Fruit fly (Drosophila melanogaster) whole organism, embryonic: Measurements from ENCODE around the gene Mst84Dd.

Experiments used
- B-H1 ChIP-seq: fragments of 200-800 bp; sonication (Bioruptor generic); IDR thresholded peaks from 3 replicates; pipeline ENCODE4 v1.3.6; 2022; ENCODE audit warnings: missing biosample characterization, missing genetic modification characterization
- Blimp-1 ChIP-seq: fragments of 200-800 bp; sonication (Bioruptor generic); optimal IDR thresholded peaks from 3 replicates; lab custom pipeline; 2018; ENCODE audit warnings: missing biosample characterization, missing genetic modification characterization, mild to moderate bottlenecking, moderate library complexity, missing genetic modification reagents
- CG10209 ChIP-seq: fragments of 200-800 bp; sonication (Bioruptor generic); optimal IDR thresholded peaks from 3 replicates; lab custom pipeline; 2017; ENCODE audit warnings: missing biosample characterization, mild to moderate bottlenecking, missing genetic modification characterization, missing genetic modification reagents
- CG10431 ChIP-seq: fragments of 200-800 bp; sonication (Bioruptor generic); optimal IDR thresholded peaks from 3 replicates; lab custom pipeline; 2018; ENCODE audit warnings: missing biosample characterization, mild to moderate bottlenecking, missing genetic modification characterization
- CG11504 ChIP-seq: fragments of 200-800 bp; sonication (Bioruptor generic); optimal IDR thresholded peaks from 3 replicates; lab custom pipeline; 2019; ENCODE audit warnings: missing biosample characterization, mild to moderate bottlenecking, missing genetic modification characterization, moderate library complexity
- CG11695 ChIP-seq: fragments of 200-800 bp; sonication (Bioruptor generic); IDR thresholded peaks from 3 replicates; pipeline ENCODE4 v1.3.6; 2022; ENCODE audit warnings: missing biosample characterization, missing genetic modification characterization
- CG1233 ChIP-seq: fragments of 200-800 bp; sonication (Bioruptor generic); optimal IDR thresholded peaks from 4 replicates; lab custom pipeline; 2018; ENCODE audit warnings: missing biosample characterization, mild to moderate bottlenecking, missing genetic modification characterization
- CG13424 ChIP-seq: fragments of 200-800 bp; sonication (Bioruptor generic); optimal IDR thresholded peaks from 2 replicates; lab custom pipeline; 2019; ENCODE audit warnings: missing biosample characterization, mild to moderate bottlenecking, missing genetic modification characterization, moderate library complexity
- CG14710 ChIP-seq: fragments of 200-800 bp; sonication (Bioruptor generic); optimal IDR thresholded peaks from 3 replicates; lab custom pipeline; 2019; ENCODE audit warnings: missing biosample characterization, mild to moderate bottlenecking, missing genetic modification characterization, moderate library complexity
- CG1603 ChIP-seq: fragments of 200-800 bp; sonication (Bioruptor generic); optimal IDR thresholded peaks from 2 replicates; lab custom pipeline; 2019; ENCODE audit warnings: missing biosample characterization, mild to moderate bottlenecking, missing genetic modification characterization, moderate library complexity
- CG17385 ChIP-seq: fragments of 200-800 bp; sonication (Bioruptor generic); optimal IDR thresholded peaks from 3 replicates; lab custom pipeline; 2018; ENCODE audit warnings: missing biosample characterization, mild to moderate bottlenecking, missing genetic modification characterization
- CG17802 ChIP-seq: fragments of 200-800 bp; sonication (Bioruptor generic); optimal IDR thresholded peaks from 2 replicates; lab custom pipeline; 2018; ENCODE audit warnings: missing biosample characterization, mild to moderate bottlenecking, missing genetic modification characterization, moderate library complexity
- CG2678 ChIP-seq: fragments of 200-800 bp; sonication (Bioruptor generic); optimal IDR thresholded peaks from 3 replicates; lab custom pipeline; 2019; ENCODE audit warnings: missing biosample characterization, mild to moderate bottlenecking, missing genetic modification characterization, moderate library complexity
- CG30403 ChIP-seq: fragments of 200-800 bp; sonication (Bioruptor generic); optimal IDR thresholded peaks from 3 replicates; lab custom pipeline; 2016; ENCODE audit warnings: missing biosample characterization, missing genetic modification characterization
- CG31365 ChIP-seq: fragments of 200-800 bp; sonication (Bioruptor generic); optimal IDR thresholded peaks from 2 replicates; lab custom pipeline; 2018; ENCODE audit warnings: missing biosample characterization, mild to moderate bottlenecking, missing genetic modification characterization
- CG31388 ChIP-seq: fragments of 200-800 bp; sonication (Bioruptor generic); optimal IDR thresholded peaks from 2 replicates; lab custom pipeline; 2016; ENCODE audit warnings: missing biosample characterization, missing genetic modification characterization
- CG31441 ChIP-seq: fragments of 200-800 bp; sonication (Bioruptor generic); IDR thresholded peaks from 2 replicates; pipeline ENCODE4 v1.3.6; 2022; ENCODE audit warnings: missing biosample characterization, missing genetic modification characterization
- CG32772 ChIP-seq: fragments of 200-800 bp; sonication (Bioruptor generic); IDR thresholded peaks from 2 replicates; pipeline ENCODE4 v1.3.6; 2022; ENCODE audit warnings: missing biosample characterization, missing genetic modification characterization
- CG7786 ChIP-seq: fragments of 200-800 bp; sonication (Bioruptor generic); optimal IDR thresholded peaks from 2 replicates; lab custom pipeline; 2016; ENCODE audit warnings: missing biosample characterization, missing genetic modification characterization
- CG8089 ChIP-seq: fragments of 200-800 bp; sonication (Bioruptor generic); optimal IDR thresholded peaks from 3 replicates; lab custom pipeline; 2016; ENCODE audit warnings: missing biosample characterization, missing genetic modification characterization
- CoRest ChIP-seq: fragments of 200-800 bp; sonication (Bioruptor generic); optimal IDR thresholded peaks from 3 replicates; lab custom pipeline; 2018; ENCODE audit warnings: missing biosample characterization, mild to moderate bottlenecking, missing genetic modification characterization, moderate library complexity
- Dfd ChIP-seq, 2 experiments: fragments of >200 bp; optimal IDR thresholded peaks; 2 replicates each; lab custom pipeline; 2017; ENCODE audit warnings: missing biosample characterization in 2 of 2, missing genetic modification characterization in 2 of 2
- HHEX ChIP-seq: fragments of 200-800 bp; sonication (Bioruptor generic); optimal IDR thresholded peaks from 3 replicates; lab custom pipeline; 2017; ENCODE audit warnings: missing biosample characterization, mild to moderate bottlenecking, missing genetic modification characterization, missing genetic modification reagents
- Hmr ChIP-seq: fragments of 200-800 bp; sonication (Bioruptor generic); optimal IDR thresholded peaks from 3 replicates; lab custom pipeline; 2017; ENCODE audit warnings: mild to moderate bottlenecking, missing biosample characterization, missing genetic modification reagents, missing genetic modification characterization
- Hr51 ChIP-seq, 2 experiments: fragments of 200-800 bp; sonication (Bioruptor generic); optimal IDR thresholded peaks; 2 replicates in 1 of 2; 3 replicates in 1 of 2; lab custom pipeline; 2016 to 2018; ENCODE audit warnings: missing biosample characterization in 2 of 2, missing genetic modification characterization in 2 of 2, mild to moderate bottlenecking in 1 of 2, moderate library complexity in 1 of 2
- NfI ChIP-seq: fragments of 200-800 bp; sonication (Bioruptor generic); optimal IDR thresholded peaks from 3 replicates; lab custom pipeline; 2018; ENCODE audit warnings: missing biosample characterization, mild to moderate bottlenecking, missing genetic modification characterization, moderate library complexity
- Rfx ChIP-seq: fragments of 200-800 bp; sonication (Bioruptor generic); IDR thresholded peaks from 2 replicates; pipeline ENCODE4 v1.3.6; 2022; ENCODE audit warnings: missing biosample characterization, missing genetic modification characterization
- abd-A ChIP-seq: fragments of 200-800 bp; sonication (Bioruptor generic); optimal IDR thresholded peaks from 3 replicates; lab custom pipeline; 2019; ENCODE audit warnings: missing biosample characterization, mild to moderate bottlenecking, missing genetic modification characterization, moderate library complexity
- bsh ChIP-seq, 2 experiments: fragments of 200-800 bp; sonication (Bioruptor generic); optimal IDR thresholded peaks; 2 replicates each; lab custom pipeline; 2017 to 2018; ENCODE audit warnings: mild to moderate bottlenecking in 2 of 2, missing biosample characterization in 2 of 2, missing genetic modification characterization in 2 of 2, moderate library complexity in 1 of 2
- cato ChIP-seq: fragments of 200-800 bp; sonication (Bioruptor generic); optimal IDR thresholded peaks from 2 replicates; lab custom pipeline; 2016; ENCODE audit warnings: missing biosample characterization, missing genetic modification characterization, borderline replicate concordance
- crp ChIP-seq, 2 experiments: fragments of 200-800 bp; sonication (Bioruptor generic); optimal IDR thresholded peaks; 2 replicates in 1 of 2; 3 replicates in 1 of 2; lab custom pipeline; 2017; ENCODE audit warnings: missing biosample characterization in 2 of 2, missing genetic modification characterization in 2 of 2, mild to moderate bottlenecking in 1 of 2, moderate library complexity in 1 of 2
- cwo ChIP-seq: fragments of 200-800 bp; sonication (Bioruptor generic); optimal IDR thresholded peaks from 3 replicates; lab custom pipeline; 2017; ENCODE audit warnings: missing biosample characterization, missing genetic modification characterization, mild to moderate bottlenecking, moderate library complexity, missing genetic modification reagents
- dmrt99B ChIP-seq: fragments of 200-800 bp; sonication (Bioruptor generic); optimal IDR thresholded peaks from 2 replicates; lab custom pipeline; 2018; ENCODE audit warnings: missing biosample characterization, mild to moderate bottlenecking, missing genetic modification characterization, moderate library complexity
- dysf ChIP-seq: fragments of 200-800 bp; sonication (Bioruptor generic); IDR thresholded peaks from 3 replicates; pipeline ENCODE4 v1.3.6; 2022; ENCODE audit warnings: missing biosample characterization, missing genetic modification characterization
- fu2 ChIP-seq: fragments of 200-800 bp; sonication (Bioruptor generic); optimal IDR thresholded peaks from 2 replicates; lab custom pipeline; 2016; ENCODE audit warnings: missing biosample characterization, missing genetic modification characterization
- ind ChIP-seq: fragments of 200-800 bp; sonication (Bioruptor generic); optimal IDR thresholded peaks from 3 replicates; lab custom pipeline; 2016; ENCODE audit warnings: missing biosample characterization, missing genetic modification characterization
- lab ChIP-seq: fragments of 200-800 bp; sonication (Bioruptor generic); optimal IDR thresholded peaks from 3 replicates; lab custom pipeline; 2017; ENCODE audit warnings: missing biosample characterization, missing genetic modification characterization, mild to moderate bottlenecking, moderate library complexity, missing genetic modification reagents
- mld ChIP-seq: fragments of 200-800 bp; sonication (Bioruptor generic); IDR thresholded peaks from 3 replicates; pipeline ENCODE4 v1.3.6; 2022; ENCODE audit warnings: missing biosample characterization, missing genetic modification characterization; ENCODE audit not compliant: partially characterized antibody
- otp ChIP-seq: fragments of 200-800 bp; sonication (Bioruptor generic); IDR thresholded peaks from 3 replicates; pipeline ENCODE4, ENCODE4 v1.3.6; 2022; ENCODE audit warnings: missing biosample characterization, missing genetic modification characterization
- phol ChIP-seq: fragments of 200-800 bp; sonication (Bioruptor generic); optimal IDR thresholded peaks from 3 replicates; lab custom pipeline; 2018; ENCODE audit warnings: missing biosample characterization, mild to moderate bottlenecking, missing genetic modification characterization, moderate library complexity
- salm ChIP-seq: fragments of 200-800 bp; sonication (Bioruptor generic); optimal IDR thresholded peaks from 2 replicates; lab custom pipeline; 2018; ENCODE audit warnings: missing biosample characterization, mild to moderate bottlenecking, missing genetic modification characterization
- schlank ChIP-seq: fragments of 200-800 bp; sonication (Bioruptor generic); optimal IDR thresholded peaks from 2 replicates; lab custom pipeline; 2018; ENCODE audit warnings: missing biosample characterization, mild to moderate bottlenecking, missing genetic modification characterization
- sisA ChIP-seq: fragments of 200-800 bp; sonication (Bioruptor generic); IDR thresholded peaks from 2 replicates; pipeline ENCODE4 v1.3.6; 2022; ENCODE audit warnings: missing biosample characterization, missing genetic modification characterization
- slbo ChIP-seq: fragments of 200-800 bp; sonication (Bioruptor generic); IDR thresholded peaks from 2 replicates; pipeline ENCODE4 v1.3.6; 2022; ENCODE audit warnings: missing biosample characterization, missing genetic modification characterization
- stwl ChIP-seq: fragments of 200-800 bp; sonication (Bioruptor generic); optimal IDR thresholded peaks from 3 replicates; lab custom pipeline; 2018; ENCODE audit warnings: missing biosample characterization, mild to moderate bottlenecking, missing genetic modification characterization, moderate library complexity
- tin ChIP-seq: fragments of 200-800 bp; sonication (Bioruptor generic); optimal IDR thresholded peaks from 3 replicates; lab custom pipeline; 2016; ENCODE audit warnings: missing biosample characterization, missing genetic modification characterization
- tll ChIP-seq, 2 experiments: fragments of 200-800 bp in 1 of 2; fragments of >200 bp in 1 of 2; sonication (Bioruptor generic) in 1 of 2; optimal IDR thresholded peaks; 2 replicates each; lab custom pipeline; 2017 to 2019; ENCODE audit warnings: missing biosample characterization in 2 of 2, missing genetic modification characterization in 2 of 2, mild to moderate bottlenecking in 1 of 2, moderate library complexity in 1 of 2
- tna ChIP-seq: fragments of 200-800 bp; sonication (Bioruptor generic); IDR thresholded peaks from 2 replicates; pipeline ENCODE4 v1.3.6; 2022; ENCODE audit warnings: missing biosample characterization, missing genetic modification characterization; ENCODE audit not compliant: partially characterized antibody

Gene Mst84Dd

dm6 chr3R:7334613-7335012 is 29.0 kb downstream of the Mst84Dd start (continued):
- TF ChIP-seq CG32772 (peak; percentile 43; the same call in 1 of the 2 replicates), slbo (GFP tag; lab: Robert Waterston, UW) (peak; percentile 39; the same call in 1 of the 2 replicates), fu2 (GFP tag; lab: Kevin White, UChicago) (no peak), salm (tag; lab: Kevin White, UChicago) (no peak), CG17385 (GFP tag; lab: Kevin White, UChicago) (peak; percentile 9), Blimp-1 (peak; percentile 31), CG7786 (no peak), CG10431 (GFP tag; lab: Kevin White, UChicago) (no peak), CG31365 (tag; lab: Kevin White, UChicago) (no peak), bsh (GFP tag; optimal IDR thresholded peaks at IDR 0.05; lab: Kevin White, UChicago) (peak in 1 of 2 experiments; percentile 38), CG31388 (GFP tag; lab: Kevin White, UChicago) (no peak), NfI (GFP tag; lab: Kevin White, UChicago) (peak; percentile 9), crp (GFP tag; optimal IDR thresholded peaks at IDR 0.05; lab: Kevin White, UChicago) (no peak), CG11695 (no peak), phol (tag; lab: Kevin White, UChicago) (peak; percentile 4), dysf (GFP tag; lab: Robert Waterston, UW) (peak; percentile 51; the same call in 1 of the 3 replicates), ind (GFP tag; lab: Kevin White, UChicago) (no peak), CG1603 (tag; lab: Kevin White, UChicago) (no peak), CG8089 (GFP tag; lab: Kevin White, UChicago) (no peak), CoRest (tag; lab: Kevin White, UChicago) (peak; percentile 10), cato (GFP tag; lab: Kevin White, UChicago) (no peak), CG2678 (tag; lab: Kevin White, UChicago) (no peak), CG31441 (peak; percentile 46; the same call in 1 of the 2 replicates), dmrt99B (peak; percentile 55), CG30403 (GFP tag; lab: Kevin White, UChicago) (no peak), Hmr (GFP tag; lab: Kevin White, UChicago) (peak; percentile 54), CG13424 (tag; lab: Kevin White, UChicago) (peak; percentile 40), stwl (no peak), Hr51 (GFP tag; optimal IDR thresholded peaks at IDR 0.05; lab: Kevin White, UChicago) (peak in 1 of 2 experiments; percentile 49), Dfd (GFP tag; optimal IDR thresholded peaks at IDR 0.05; lab: Kevin White, UChicago) (no peak), cwo (peak; percentile 20), B-H1 (GFP tag; lab: Robert Waterston, UW) (0 out of 3 replicates have a peak, but pooled peaks have one; percentile 10), CG1233 (no peak), schlank (tag; lab: Kevin White, UChicago) (no peak), tll (GFP tag; optimal IDR thresholded peaks at IDR 0.05; lab: Kevin White, UChicago) (no peak), CG17802 (tag; lab: Kevin White, UChicago) (no peak), Rfx (no peak), lab (peak; percentile 66), sisA (GFP tag; lab: Robert Waterston, UW) (no peak), abd-A (tag; lab: Kevin White, UChicago) (no peak), tna (GFP tag; lab: Robert Waterston, UW) (no peak), HHEX (GFP tag; lab: Kevin White, UChicago) (peak; percentile 28), mld (GFP tag; lab: Robert Waterston, UW) (no peak), CG10209 (GFP tag; lab: Kevin White, UChicago) (peak; percentile 12), CG11504 (tag; lab: Kevin White, UChicago) (peak; percentile 62), otp (0 out of 3 replicates have a peak, but pooled peaks have one; percentile 9), CG14710 (tag; lab: Kevin White, UChicago) (no peak), tin (GFP tag; lab: Kevin White, UChicago) (no peak)
